Worm (Caenorhabditis elegans): ENCODE results near the gene R57.2.
"Not testable (repeated sequence)": the region's sequence is repeated elsewhere in the genome, so short reads cannot be mapped to it uniquely, and the experiment has no call there.

The R57.2 gene

DNA sequence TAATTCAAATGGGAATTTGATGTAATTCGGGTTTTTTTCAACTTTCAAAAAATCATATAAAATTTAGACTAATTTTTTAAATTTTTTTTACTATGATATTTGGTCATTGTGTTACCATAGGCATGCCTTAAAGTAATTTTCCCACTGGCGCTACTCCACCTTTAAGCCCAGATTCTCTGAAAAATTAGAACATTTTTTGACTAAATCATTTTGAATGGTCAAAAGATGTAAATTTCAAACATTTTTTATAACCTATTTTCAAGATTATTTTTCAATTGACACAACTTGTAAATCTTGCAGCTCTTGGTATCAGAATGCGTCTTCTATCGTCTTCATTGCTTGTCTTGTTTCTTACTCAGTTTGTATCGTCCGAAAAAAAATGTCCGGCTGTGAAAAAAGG is at the start of gene R57.2:
Gene R57.2, plus strand, starts transcription at position 301 of the 400 bp plus-strand sequence.
- TF ChIP-seq fkh-2 (tag; optimal IDR thresholded peaks at IDR 0.05), result no peak

DNA sequence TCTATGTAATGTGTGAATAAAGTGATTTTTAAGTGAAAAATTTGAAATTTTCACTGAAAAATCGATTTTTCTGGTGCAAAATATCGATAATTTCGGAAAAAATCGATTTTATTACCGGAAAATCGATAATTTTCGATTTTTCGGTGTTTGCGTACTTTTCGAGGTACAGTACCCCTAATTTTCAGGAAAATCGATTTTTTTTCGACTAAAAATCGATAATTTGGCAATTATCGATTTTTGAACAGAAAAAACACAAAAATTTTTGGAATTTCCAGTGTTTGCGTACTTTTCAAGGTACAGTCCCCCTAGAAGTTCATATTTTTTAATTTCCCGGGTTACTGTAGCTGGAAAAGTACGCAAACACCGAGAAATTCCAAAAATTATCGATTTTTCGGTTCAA is 25.5 kb upstream of the R57.2 start:
- TF ChIP-seq egl-27 (tag; optimal IDR thresholded peaks at IDR 0.05), result no peak
- TF ChIP-seq ceh-28 (tag; optimal IDR thresholded peaks at IDR 0.05), result peak; percentile 78
- no peak for TF ChIP-seq mml-1 (tag; optimal IDR thresholded peaks at IDR 0.05)

DNA sequence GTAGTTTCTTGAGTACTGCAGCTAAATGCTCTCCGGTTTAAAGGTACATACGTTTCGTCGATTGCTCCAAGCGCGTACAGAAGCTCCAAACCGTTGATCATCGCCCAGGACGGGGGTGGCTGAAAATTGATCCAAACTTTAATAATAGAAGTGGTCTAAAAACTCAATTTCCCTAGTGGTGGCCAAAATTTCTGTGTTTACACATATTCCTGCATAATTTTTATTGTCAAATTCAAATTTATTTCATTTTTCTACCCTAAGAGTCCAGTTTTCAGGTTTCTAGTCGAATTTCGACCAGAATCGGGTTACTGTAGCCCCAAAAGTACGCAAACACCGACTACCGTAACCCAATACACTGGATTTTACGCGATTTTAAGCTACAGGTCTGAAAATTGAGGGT is 23.1 kb upstream of the R57.2 start, which contains the start of gene Y108F1.5:
Gene Y108F1.5, minus strand, starts transcription at position 101 of the 400 bp plus-strand sequence.
- TF ChIP-seq skn-1, elt-3, lsy-12 (tag; optimal IDR thresholded peaks at IDR 0.05): not testable (repeated sequence)

DNA sequence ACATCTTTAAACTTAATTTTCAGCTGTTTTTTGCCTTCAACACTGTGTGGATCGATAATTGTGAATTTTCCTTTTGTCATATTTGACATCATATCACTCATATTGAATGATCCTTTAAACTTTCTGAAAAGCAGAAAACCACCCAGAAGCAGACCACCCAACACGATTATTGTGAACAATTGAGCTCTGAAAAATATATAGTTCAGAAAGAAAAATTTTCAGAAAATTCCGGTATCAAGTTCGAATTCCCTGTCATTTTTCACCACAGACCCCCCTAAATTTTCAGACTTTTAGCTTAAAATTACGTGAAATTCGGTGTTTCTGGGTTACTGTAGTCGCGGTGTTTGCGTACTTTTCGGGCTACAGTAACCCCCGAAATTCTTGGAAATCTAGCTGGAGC is 10.9 kb upstream of the R57.2 start, which contains the start of gene Y47C4A.1:
Gene Y47C4A.1, minus strand, starts transcription at position 101 of the 400 bp plus-strand sequence.
- TF ChIP-seq snpc-4 (tag; optimal IDR thresholded peaks at IDR 0.05); pha-4 (tag; optimal IDR thresholded peaks at IDR 0.05); sea-2 (GFP tag; optimal IDR thresholded peaks at IDR 0.05): not testable (repeated sequence)

DNA sequence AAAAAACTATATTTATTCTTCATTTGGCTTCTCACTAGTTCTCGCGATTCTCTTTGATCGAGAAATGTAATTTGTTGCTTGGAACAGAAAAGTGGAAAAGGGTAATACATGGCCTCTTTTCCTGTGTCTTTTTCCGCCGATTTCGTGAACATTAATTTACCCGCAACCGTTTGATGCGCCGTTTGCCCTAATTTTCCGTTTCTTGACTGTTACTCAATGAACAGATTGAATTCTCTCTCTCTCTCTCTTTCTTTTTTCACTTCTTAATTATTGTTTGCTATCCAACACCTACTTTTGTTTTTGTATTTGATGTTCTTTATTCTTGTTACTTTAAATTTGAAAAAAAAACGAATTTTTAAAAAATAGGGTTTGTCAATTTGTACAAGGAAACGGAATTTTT is 1.3 kb upstream of the R57.2 start:
- TF ChIP-seq nhr-23 (tag; optimal IDR thresholded peaks at IDR 0.05), result peak; percentile 50
- no peak for TF ChIP-seq aly-2 (tag; optimal IDR thresholded peaks at IDR 0.05)

DNA sequence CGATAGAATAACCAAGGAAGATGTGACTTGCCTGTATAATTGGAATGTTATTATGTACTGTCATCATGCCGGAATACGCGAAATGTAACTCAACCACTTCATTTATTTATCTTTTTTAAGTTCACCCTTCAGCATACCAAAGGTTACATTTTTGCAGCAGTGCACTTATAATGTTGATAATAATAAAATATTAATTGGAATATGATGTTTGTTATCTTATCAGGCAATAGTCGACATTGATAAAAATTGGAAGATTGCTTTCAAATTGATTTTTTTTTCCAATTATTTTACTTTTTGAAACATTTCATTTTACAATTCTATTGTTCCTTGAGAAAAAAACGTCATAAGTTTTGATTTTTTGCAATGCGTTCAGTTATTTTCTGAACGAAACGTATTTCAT is 2.1 kb downstream of the R57.2 start:
- TF ChIP-seq nhr-23 (tag; optimal IDR thresholded peaks at IDR 0.05) (no peak), elt-2 (tag; optimal IDR thresholded peaks at IDR 0.05) (peak; percentile 83), mdl-1 (tag; optimal IDR thresholded peaks at IDR 0.05) (no peak), pqm-1 (tag; optimal IDR thresholded peaks at IDR 0.05) (peak; percentile 75)

DNA sequence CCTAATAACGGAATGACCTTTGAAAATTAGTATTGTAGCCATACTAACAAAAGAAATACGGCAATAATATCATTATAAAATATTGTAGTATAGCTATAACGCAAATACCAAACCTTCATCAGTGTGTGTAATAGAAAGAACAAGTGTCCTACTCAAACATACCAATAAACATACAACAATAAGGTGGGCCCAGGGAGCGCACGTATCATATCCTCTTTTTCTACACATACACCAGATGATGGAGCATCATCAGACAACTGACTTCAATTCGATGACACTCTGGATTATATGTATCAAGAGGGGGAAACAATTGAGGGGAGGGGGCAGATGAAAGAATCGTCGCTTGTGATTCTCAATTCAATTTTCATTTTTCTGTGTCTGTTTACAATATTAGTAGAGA is 3.2 kb downstream of the R57.2 start:
- TF ChIP-seq pha-4 (tag; optimal IDR thresholded peaks at IDR 0.05), result no peak
- TF ChIP-seq nhr-76 (tag; optimal IDR thresholded peaks at IDR 0.05), result no peak
- TF ChIP-seq lin-39 (tag; optimal IDR thresholded peaks at IDR 0.05), result no peak
- no peak for TF ChIP-seq pqm-1 (tag; optimal IDR thresholded peaks at IDR 0.05)
- no peak for TF ChIP-seq sea-2 (GFP tag; optimal IDR thresholded peaks at IDR 0.05)
- TF ChIP-seq tbx-2 (tag; optimal IDR thresholded peaks at IDR 0.05), result no peak
- no peak for TF ChIP-seq zag-1 (tag; optimal IDR thresholded peaks at IDR 0.05)
- TF ChIP-seq fkh-10 (GFP tag; optimal IDR thresholded peaks at IDR 0.05), result no peak
- TF ChIP-seq ztf-4 (tag; optimal IDR thresholded peaks at IDR 0.05), result no peak
- no peak for TF ChIP-seq nhr-43 (tag; optimal IDR thresholded peaks at IDR 0.05; ENCODE audit: poor library complexity, severe bottlenecking)
- no peak for TF ChIP-seq nhr-12 (tag; optimal IDR thresholded peaks at IDR 0.05)
- no peak for TF ChIP-seq nhr-23 (tag; optimal IDR thresholded peaks at IDR 0.05)
- no peak for TF ChIP-seq ZK546.5 (tag; optimal IDR thresholded peaks at IDR 0.05)

DNA sequence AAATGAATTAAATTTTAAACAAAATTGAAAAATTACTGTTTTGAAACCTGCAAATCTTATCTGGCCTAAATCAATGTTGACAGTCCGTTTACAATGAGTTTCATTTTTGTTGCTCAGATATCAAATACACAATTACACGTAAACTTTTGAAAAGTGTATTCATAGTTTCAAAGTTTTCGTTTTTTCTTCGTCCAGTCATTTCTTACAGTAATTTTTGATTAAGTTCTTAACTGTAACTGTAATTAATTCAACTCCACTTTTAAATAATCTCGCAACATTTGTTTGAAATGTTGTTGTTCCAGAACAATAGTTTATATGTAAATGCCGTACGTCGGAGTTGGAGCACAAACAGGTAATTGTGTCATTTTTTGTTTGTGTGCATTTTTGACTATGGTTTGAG is 4.5 kb downstream of the R57.2 start, which contains the start of gene gcp-2.1:
Gene gcp-2.1, plus strand, starts transcription at position 301 of the 400 bp plus-strand sequence.
- TF ChIP-seq ceh-28 (tag; optimal IDR thresholded peaks at IDR 0.05) (no peak), elt-1 (tag; optimal IDR thresholded peaks at IDR 0.05) (no peak), ceh-16 (tag; optimal IDR thresholded peaks at IDR 0.05) (no peak)

DNA sequence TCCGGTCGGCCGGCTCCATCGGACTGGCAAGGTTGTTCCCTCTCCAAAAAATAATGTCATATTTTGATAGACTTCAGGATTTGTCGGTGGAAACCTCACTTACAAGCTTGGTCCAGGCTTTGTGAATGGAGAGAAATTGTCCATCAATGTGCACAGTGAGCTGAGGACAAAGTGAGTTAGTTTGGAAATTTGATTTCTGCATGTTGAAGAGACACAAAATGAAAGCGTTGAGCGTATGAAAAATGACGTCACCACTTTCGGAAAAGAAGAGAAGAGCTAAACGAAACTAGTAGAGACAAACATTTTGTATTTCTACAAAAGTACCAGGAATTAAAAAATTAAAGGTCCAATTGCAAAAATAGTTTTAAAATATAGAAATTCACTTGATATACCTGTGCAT is 8.0 kb downstream of the R57.2 start:
- no peak for TF ChIP-seq ztf-4 (tag; optimal IDR thresholded peaks at IDR 0.05)
- TF ChIP-seq fkh-10 (GFP tag; optimal IDR thresholded peaks at IDR 0.05), result peak; percentile 94

Data from whole organism, L3 larva.